ENCODE assay signal across 4 worm cellular contexts in the genomic region with DNA sequence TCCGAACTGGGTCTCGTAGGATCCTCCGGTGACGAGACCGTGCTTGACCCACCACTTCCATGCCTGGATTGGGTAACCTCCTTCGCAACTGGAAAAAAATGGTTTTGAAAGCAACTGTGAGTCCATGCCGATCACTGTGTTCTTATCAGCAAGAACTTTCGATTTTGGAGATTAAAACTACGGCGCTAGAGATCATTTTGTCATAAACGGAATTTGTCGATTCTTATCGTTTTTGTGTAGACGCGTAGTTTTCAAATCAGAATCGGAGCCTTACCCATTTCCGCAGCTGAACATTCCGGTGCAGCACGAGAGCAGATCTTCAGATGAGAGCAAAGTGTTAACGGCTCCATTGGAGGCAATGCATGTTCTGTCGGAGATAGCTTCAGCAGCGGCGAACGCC.
TF ChIP-seq lines count a peak whose summit lies in the region.

No protein-coding gene starts in this region.

TF ChIP-seq in whole organism, L1 larva, 84 proteins besides CTCF, POLR2A, EP300 and RAD21:
- TF ChIP-seq ceh-8 (GFP tag; optimal IDR thresholded peaks at IDR 0.05; lab: Kevin White, UChicago) (peak; percentile 3), efl-1 (optimal IDR thresholded peaks at IDR 0.05; lab: Kevin White, UChicago) (no peak), efl-1 (GFP tag; optimal IDR thresholded peaks at IDR 0.05 in 1 of 2; lab: Kevin White, UChicago) (peak in 1 of 2 experiments; percentile 91), nhr-20 (tag; optimal IDR thresholded peaks at IDR 0.05; lab: Kevin White, UChicago) (no peak)

TF ChIP-seq in whole organism, L3 larva, 47 proteins besides CTCF, POLR2A, EP300 and RAD21:
- no peak for TF ChIP-seq nhr-25 (tag; optimal IDR thresholded peaks at IDR 0.05; lab: Kevin White, UChicago)
- no peak for TF ChIP-seq nhr-11 (tag; optimal IDR thresholded peaks at IDR 0.05; lab: Kevin White, UChicago)
- no peak for TF ChIP-seq ztf-4 (tag; optimal IDR thresholded peaks at IDR 0.05; lab: Kevin White, UChicago)
- no peak for TF ChIP-seq eor-1 (tag; optimal IDR thresholded peaks at IDR 0.05; lab: Kevin White, UChicago)
- TF ChIP-seq fos-1 (tag; optimal IDR thresholded peaks at IDR 0.05; lab: Kevin White, UChicago): no peak
- TF ChIP-seq hmg-11 (tag; optimal IDR thresholded peaks at IDR 0.05; lab: Kevin White, UChicago): no peak
- TF ChIP-seq pqm-1 (tag; optimal IDR thresholded peaks at IDR 0.05; lab: Kevin White, UChicago): peak; percentile 13
- TF ChIP-seq elt-2 (tag; optimal IDR thresholded peaks at IDR 0.05; lab: Kevin White, UChicago): peak; percentile 3

TF ChIP-seq in whole organism, L4 larva, 104 proteins besides CTCF, POLR2A, EP300 and RAD21:
- peak; percentile 60 for TF ChIP-seq nhr-28 (tag; optimal IDR thresholded peaks at IDR 0.05; lab: Kevin White, UChicago)
- TF ChIP-seq daf-16 (GFP tag; optimal IDR thresholded peaks at IDR 0.05; lab: Kevin White, UChicago): no peak
- TF ChIP-seq daf-16 (tag; optimal IDR thresholded peaks at IDR 0.05; lab: Kevin White, UChicago): peak; percentile 43
- no peak for TF ChIP-seq hlh-30 (tag; optimal IDR thresholded peaks at IDR 0.05; lab: Kevin White, UChicago; ENCODE audit: insufficient read depth)
- peak; percentile 11 for TF ChIP-seq dve-1 (tag; optimal IDR thresholded peaks at IDR 0.05; lab: Kevin White, UChicago; ENCODE audit: insufficient read depth)

TF ChIP-seq in whole organism, young adult, 124 proteins besides CTCF, POLR2A, EP300 and RAD21:
- TF ChIP-seq somi-1 (GFP tag; optimal IDR thresholded peaks at IDR 0.05; lab: Kevin White, UChicago) (no peak), nhr-27 (tag; optimal IDR thresholded peaks at IDR 0.05; lab: Kevin White, UChicago) (no peak), nfya-2 (GFP tag; IDR thresholded peaks at IDR 0.05; lab: Robert Waterston, UW) (no peak), lir-1 (GFP tag; conservative IDR thresholded peaks at IDR 0.05; lab: Robert Waterston, UW) (no peak), nhr-120 (GFP tag; IDR thresholded peaks at IDR 0.05; lab: Robert Waterston, UW) (0 out of 2 replicates have a peak, but pooled peaks have one; percentile 21), madf-3 (GFP tag; IDR thresholded peaks at IDR 0.05; lab: Robert Waterston, UW) (0 out of 2 replicates have a peak, but pooled peaks have one; percentile 15)
